Worm (Caenorhabditis elegans): ENCODE measurements around the gene K09C6.3.

DNA sequence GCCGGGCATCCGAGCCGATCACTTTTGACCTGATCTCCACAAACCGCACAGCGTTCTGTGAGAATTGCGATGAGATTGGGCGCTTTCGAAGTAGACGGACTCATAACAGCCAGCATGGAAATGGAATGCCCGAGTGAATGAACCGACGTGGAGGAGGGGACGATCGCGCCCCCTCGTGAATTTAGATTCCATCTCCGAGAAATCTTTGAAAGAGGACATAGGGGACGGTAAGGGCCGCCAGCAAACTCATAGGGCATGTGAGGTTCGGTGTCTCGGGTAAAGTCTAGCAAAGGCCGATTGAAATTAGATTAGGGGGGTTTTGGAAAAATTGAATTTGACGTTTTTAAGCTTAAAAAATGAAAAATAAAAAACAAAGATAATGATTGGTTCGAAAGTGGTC, 47.8 kb upstream of the K09C6.3 start, which contains the start of gene nhr-270:
- TF ChIP-seq ama-1 (optimal IDR thresholded peaks at IDR 0.05) (no peak), aly-2 (tag; optimal IDR thresholded peaks at IDR 0.05) (no peak), nhr-28 (tag; optimal IDR thresholded peaks at IDR 0.05) (no peak)

Measured in whole organism, L3 larva.